Fruit fly (Drosophila melanogaster) whole organism, embryonic: ENCODE measurements around the gene Veneno.

Experiments used
- CG13624 ChIP-seq: fragments of 200-800 bp; sonication (Bioruptor generic); optimal IDR thresholded peaks from 2 replicates; lab custom pipeline; 2016; ENCODE audit warnings: missing biosample characterization, missing genetic modification characterization
- CG14710 ChIP-seq: fragments of 200-800 bp; sonication (Bioruptor generic); optimal IDR thresholded peaks from 3 replicates; lab custom pipeline; 2019; ENCODE audit warnings: missing biosample characterization, mild to moderate bottlenecking, missing genetic modification characterization, moderate library complexity
- CG1602 ChIP-seq: fragments of 200-800 bp; sonication (Bioruptor generic); optimal IDR thresholded peaks from 3 replicates; lab custom pipeline; 2016; ENCODE audit warnings: missing biosample characterization, missing genetic modification characterization
- CG16863 ChIP-seq: fragments of 200-800 bp; sonication (Bioruptor generic); optimal IDR thresholded peaks from 3 replicates; lab custom pipeline; 2016; ENCODE audit warnings: missing biosample characterization, missing genetic modification characterization
- CG17328 ChIP-seq: fragments of 200-800 bp; sonication (Bioruptor generic); IDR thresholded peaks from 2 replicates; pipeline ENCODE4 v1.3.6; 2022; ENCODE audit warnings: missing biosample characterization, missing genetic modification characterization
- CG17361 ChIP-seq: fragments of 200-800 bp; sonication (Bioruptor generic); IDR thresholded peaks from 3 replicates; pipeline ENCODE4 v1.3.6; 2022; ENCODE audit warnings: missing biosample characterization, missing genetic modification characterization
- CG18476 ChIP-seq: fragments of 200-800 bp; sonication (Bioruptor generic); optimal IDR thresholded peaks from 2 replicates; lab custom pipeline; 2016; ENCODE audit warnings: missing biosample characterization, mild to moderate bottlenecking, missing genetic modification characterization
- CG2199 ChIP-seq: fragments of 200-800 bp; sonication (Bioruptor generic); IDR thresholded peaks from 3 replicates; pipeline ENCODE4 v1.3.6; 2022; ENCODE audit warnings: missing biosample characterization, missing genetic modification characterization
- CG3065 ChIP-seq: fragments of 200-800 bp; sonication (Bioruptor generic); optimal IDR thresholded peaks from 2 replicates; lab custom pipeline; 2016; ENCODE audit warnings: missing biosample characterization, missing genetic modification characterization
- CG3163 ChIP-seq: fragments of 200-800 bp; sonication (Bioruptor generic); optimal IDR thresholded peaks from 3 replicates; lab custom pipeline; 2016; ENCODE audit warnings: missing biosample characterization, missing genetic modification characterization
- CG3407 ChIP-seq: fragments of 200-800 bp; sonication (Bioruptor generic); optimal IDR thresholded peaks from 2 replicates; lab custom pipeline; 2018; ENCODE audit warnings: missing biosample characterization, mild to moderate bottlenecking, missing genetic modification characterization
- CG3726 ChIP-seq: fragments of 200-800 bp; sonication (Bioruptor generic); IDR thresholded peaks from 3 replicates; pipeline ENCODE4, ENCODE4 v1.3.6; 2022; ENCODE audit warnings: missing biosample characterization, missing genetic modification characterization
- CG6272 ChIP-seq: fragments of 200-800 bp; sonication (Bioruptor generic); IDR thresholded peaks from 2 replicates; pipeline ENCODE4 v1.3.6; 2022; ENCODE audit warnings: missing biosample characterization, missing genetic modification characterization
- CG6765 ChIP-seq: fragments of 200-800 bp; sonication (Bioruptor generic); optimal IDR thresholded peaks from 3 replicates; lab custom pipeline; 2017; ENCODE audit warnings: missing biosample characterization, mild to moderate bottlenecking, missing genetic modification characterization
- CG8089 ChIP-seq: fragments of 200-800 bp; sonication (Bioruptor generic); optimal IDR thresholded peaks from 3 replicates; lab custom pipeline; 2016; ENCODE audit warnings: missing biosample characterization, missing genetic modification characterization
- CG8290 ChIP-seq, 3 experiments: fragments of 200-800 bp; sonication (Bioruptor generic); optimal IDR thresholded peaks; 2 replicates each; lab custom pipeline; 2016 to 2019; ENCODE audit warnings: missing biosample characterization in 3 of 3, missing genetic modification characterization in 3 of 3, mild to moderate bottlenecking in 2 of 3, moderate library complexity in 1 of 3
- Camta ChIP-seq: fragments of 200-800 bp; sonication (Bioruptor generic); optimal IDR thresholded peaks from 2 replicates; lab custom pipeline; 2016; ENCODE audit warnings: missing biosample characterization, missing genetic modification characterization
- CoRest ChIP-seq: fragments of 200-800 bp; sonication (Bioruptor generic); optimal IDR thresholded peaks from 3 replicates; lab custom pipeline; 2018; ENCODE audit warnings: missing biosample characterization, mild to moderate bottlenecking, missing genetic modification characterization, moderate library complexity
- Dll ChIP-seq: fragments of 200-800 bp; sonication (Bioruptor generic); IDR thresholded peaks from 4 replicates; pipeline ENCODE4 v1.3.6; 2022; ENCODE audit warnings: missing biosample characterization, missing genetic modification characterization; ENCODE audit not compliant: partially characterized antibody
- Dp ChIP-seq: fragments of 200-800 bp; sonication (Bioruptor generic); optimal IDR thresholded peaks from 2 replicates; lab custom pipeline; 2018; ENCODE audit warnings: missing biosample characterization, mild to moderate bottlenecking, missing genetic modification characterization, moderate library complexity
- Dref ChIP-seq: fragments of 200-800 bp; sonication (Bioruptor generic); IDR thresholded peaks from 2 replicates; pipeline ENCODE4 v1.3.6; 2022; ENCODE audit warnings: missing biosample characterization, missing genetic modification characterization
- HLH4C ChIP-seq: fragments of 200-800 bp; sonication (Bioruptor generic); IDR thresholded peaks from 3 replicates; pipeline ENCODE4 v1.3.6; 2022; ENCODE audit warnings: missing biosample characterization, missing genetic modification characterization; ENCODE audit not compliant: partially characterized antibody
- Hey ChIP-seq: fragments of 200-800 bp; sonication (Bioruptor generic); optimal IDR thresholded peaks from 3 replicates; lab custom pipeline; 2018; ENCODE audit warnings: missing biosample characterization, mild to moderate bottlenecking, missing genetic modification characterization
- NC2α ChIP-seq: fragments of 200-800 bp; sonication (Bioruptor generic); optimal IDR thresholded peaks from 2 replicates; lab custom pipeline; 2016; ENCODE audit warnings: missing biosample characterization, missing genetic modification characterization
- NFAT ChIP-seq: fragments of 200-800 bp; sonication (Bioruptor generic); IDR thresholded peaks from 2 replicates; pipeline ENCODE4 v1.3.6; 2022; ENCODE audit warnings: missing biosample characterization, missing genetic modification characterization
- Nf-YC ChIP-seq: fragments of 200-800 bp; optimal IDR thresholded peaks from 3 replicates; lab custom pipeline; 2019; ENCODE audit warnings: missing biosample characterization, mild to moderate bottlenecking, missing genetic modification characterization, moderate library complexity
- Rx ChIP-seq: fragments of 200-800 bp; sonication (Bioruptor generic); IDR thresholded peaks from 2 replicates; pipeline ENCODE4 v1.3.6; 2022; ENCODE audit warnings: missing biosample characterization, missing genetic modification characterization
- Stat92E ChIP-seq, 3 experiments: fragments of >200 bp in 2 of 3; fragments of 200-800 bp in 1 of 3; sonication (Bioruptor generic) in 1 of 3; optimal IDR thresholded peaks; 2 replicates each; lab custom pipeline; 2017 to 2019; ENCODE audit warnings: missing biosample characterization in 3 of 3, missing genetic modification characterization in 3 of 3, mild to moderate bottlenecking in 1 of 3, moderate library complexity in 1 of 3
- TFAM ChIP-seq: fragments of 200-800 bp; sonication (Bioruptor generic); optimal IDR thresholded peaks from 2 replicates; lab custom pipeline; 2017; ENCODE audit warnings: missing biosample characterization, missing genetic modification characterization, inconsistent platforms
- ara ChIP-seq: fragments of 200-800 bp; sonication (Bioruptor generic); IDR thresholded peaks from 2 replicates; pipeline ENCODE4 v1.3.6; 2022; ENCODE audit warnings: missing biosample characterization, missing genetic modification characterization
- chm ChIP-seq: fragments of 200-800 bp; sonication (Bioruptor generic); IDR thresholded peaks from 2 replicates; pipeline ENCODE4 v1.3.6; 2022; ENCODE audit warnings: missing biosample characterization, missing genetic modification characterization
- crol ChIP-seq: fragments of 200-800 bp; sonication (Bioruptor generic); IDR thresholded peaks from 2 replicates; pipeline ENCODE4 v1.3.6; 2022; ENCODE audit warnings: missing biosample characterization, missing genetic modification characterization
- dan ChIP-seq: fragments of 200-800 bp; sonication (Bioruptor generic); IDR thresholded peaks from 2 replicates; pipeline ENCODE4 v1.3.6; 2022; ENCODE audit warnings: missing biosample characterization, missing genetic modification characterization
- dmrt11E ChIP-seq: fragments of 200-800 bp; sonication (Bioruptor generic); optimal IDR thresholded peaks from 3 replicates; lab custom pipeline; 2018; ENCODE audit warnings: missing biosample characterization, mild to moderate bottlenecking, missing genetic modification characterization, moderate library complexity
- fd64A ChIP-seq: fragments of 200-800 bp; sonication (Bioruptor generic); optimal IDR thresholded peaks from 3 replicates; lab custom pipeline; 2018; ENCODE audit warnings: missing biosample characterization, mild to moderate bottlenecking, missing genetic modification characterization
- gsb-n ChIP-seq: fragments of 200-800 bp; sonication (Bioruptor generic); optimal IDR thresholded peaks from 3 replicates; lab custom pipeline; 2018; ENCODE audit warnings: missing biosample characterization, mild to moderate bottlenecking, missing genetic modification characterization
- kay ChIP-seq: fragments of 200-800 bp; sonication (Bioruptor generic); optimal IDR thresholded peaks from 2 replicates; lab custom pipeline; 2016; ENCODE audit warnings: missing biosample characterization, missing genetic modification characterization
- knrl ChIP-seq: fragments of 200-800 bp; sonication (Bioruptor generic); IDR thresholded peaks from 3 replicates; pipeline ENCODE4 v1.3.6; 2022; ENCODE audit warnings: missing biosample characterization, missing genetic modification characterization; ENCODE audit not compliant: partially characterized antibody
- lov ChIP-seq, 2 experiments: fragments of 200-800 bp in 1 of 2; fragments of >200 bp in 1 of 2; sonication (Bioruptor generic) in 1 of 2; IDR thresholded peaks in 1 of 2; optimal IDR thresholded peaks in 1 of 2; 2 replicates in 1 of 2; 3 replicates in 1 of 2; pipeline versions ENCODE4 v1.3.6 to Lab custom; 2017 to 2022; ENCODE audit warnings: missing biosample characterization in 1 of 2, missing genetic modification characterization in 1 of 2
- nerfin-1 ChIP-seq: fragments of 200-800 bp; sonication (Bioruptor generic); optimal IDR thresholded peaks from 3 replicates; lab custom pipeline; 2019; ENCODE audit warnings: missing biosample characterization, mild to moderate bottlenecking, missing genetic modification characterization, moderate library complexity
- pzg ChIP-seq: fragments of 200-800 bp; sonication (Bioruptor generic); optimal IDR thresholded peaks from 3 replicates; lab custom pipeline; 2018; ENCODE audit warnings: missing biosample characterization, mild to moderate bottlenecking, missing genetic modification characterization, moderate library complexity
- scrt ChIP-seq: fragments of 200-800 bp; sonication (Bioruptor generic); optimal IDR thresholded peaks from 2 replicates; lab custom pipeline; 2018; ENCODE audit warnings: missing biosample characterization, mild to moderate bottlenecking, missing genetic modification characterization, moderate library complexity
- shn ChIP-seq: fragments of 200-800 bp; sonication (Bioruptor generic); optimal IDR thresholded peaks from 3 replicates; lab custom pipeline; 2016; ENCODE audit warnings: missing biosample characterization, missing genetic modification characterization
- sisA ChIP-seq: fragments of 200-800 bp; sonication (Bioruptor generic); IDR thresholded peaks from 2 replicates; pipeline ENCODE4 v1.3.6; 2022; ENCODE audit warnings: missing biosample characterization, missing genetic modification characterization
- slp2 ChIP-seq: fragments of 200-800 bp; sonication (Bioruptor generic); optimal IDR thresholded peaks from 2 replicates; lab custom pipeline; 2016; ENCODE audit warnings: missing biosample characterization, missing genetic modification characterization
- stwl ChIP-seq: fragments of 200-800 bp; sonication (Bioruptor generic); optimal IDR thresholded peaks from 3 replicates; lab custom pipeline; 2018; ENCODE audit warnings: missing biosample characterization, mild to moderate bottlenecking, missing genetic modification characterization, moderate library complexity
- tin ChIP-seq: fragments of 200-800 bp; sonication (Bioruptor generic); optimal IDR thresholded peaks from 3 replicates; lab custom pipeline; 2016; ENCODE audit warnings: missing biosample characterization, missing genetic modification characterization
- trem ChIP-seq: fragments of 200-800 bp; optimal IDR thresholded peaks from 3 replicates; lab custom pipeline; 2019; ENCODE audit warnings: missing biosample characterization, mild to moderate bottlenecking, missing genetic modification characterization, moderate library complexity
- vnd ChIP-seq: fragments of 200-800 bp; sonication (Bioruptor generic); IDR thresholded peaks from 3 replicates; pipeline ENCODE4 v1.3.6; 2022; ENCODE audit warnings: missing biosample characterization, missing genetic modification characterization; ENCODE audit not compliant: partially characterized antibody

Gene Veneno

DNA sequence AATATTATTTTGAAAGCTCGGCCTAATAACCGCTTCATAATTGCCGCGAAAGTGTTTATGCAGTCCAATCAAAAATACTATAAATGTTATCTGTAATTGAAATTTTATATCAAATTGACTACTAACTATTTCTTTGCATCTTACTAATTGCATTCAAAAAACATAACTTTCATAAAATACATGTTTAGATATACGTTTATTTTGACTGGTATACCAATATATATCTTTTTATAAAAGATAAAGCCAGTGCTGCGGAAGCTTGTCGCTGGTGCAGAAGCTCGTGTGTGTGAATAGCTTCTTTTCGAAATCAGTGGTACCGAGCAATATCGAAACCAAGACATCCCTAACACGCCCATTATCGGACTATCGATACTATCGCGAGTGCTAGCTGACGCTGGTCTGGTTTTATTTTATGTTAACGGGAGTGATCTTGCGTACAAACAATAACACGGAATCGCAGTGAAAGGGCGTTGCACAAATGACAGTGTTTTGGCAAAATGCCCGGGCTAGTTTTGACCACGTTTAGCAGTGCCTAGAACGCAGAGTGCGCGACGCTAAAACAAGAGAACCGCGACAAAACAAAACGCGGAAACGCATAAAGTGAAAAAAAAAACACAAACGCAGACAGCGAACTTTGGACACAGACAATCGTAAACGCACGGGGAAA, 12.8 kb downstream of the Veneno start, which contains the start of gene Atg13 (continued):
- TF ChIP-seq tin (GFP tag; lab: Kevin White, UChicago) (peak; percentile 39), crol (GFP tag; lab: Robert Waterston, UW) (no peak), CG6765 (GFP tag; lab: Kevin White, UChicago) (no peak), CG13624 (no peak), shn (GFP tag; lab: Kevin White, UChicago) (no peak), Rx (GFP tag; lab: Robert Waterston, UW) (no peak), CG17361 (GFP tag; lab: Robert Waterston, UW) (peak; percentile 79), Dll (GFP tag; lab: Robert Waterston, UW) (peak; percentile 69), nerfin-1 (tag; lab: Kevin White, UChicago) (no peak), CG16863 (GFP tag; lab: Kevin White, UChicago) (no peak), ara (GFP tag; lab: Robert Waterston, UW) (no peak), Stat92E (GFP tag; optimal IDR thresholded peaks at IDR 0.05; lab: Kevin White, UChicago) (no peak), CoRest (peak; percentile 70), Nf-YC (peak; percentile 62), trem (peak; percentile 9), lov (optimal IDR thresholded peaks at IDR 0.05; lab: Kevin White, UChicago) (no peak), lov (GFP tag; IDR thresholded peaks at IDR 0.05; lab: Robert Waterston, UW) (no peak), Hey (tag; lab: Kevin White, UChicago) (no peak), CG3407 (GFP tag; lab: Kevin White, UChicago) (no peak), CG14710 (tag; lab: Kevin White, UChicago) (peak; percentile 81), dan (no peak), CG6272 (GFP tag; lab: Robert Waterston, UW) (no peak; the same call in 1 of the 2 replicates), slp2 (GFP tag; lab: Kevin White, UChicago) (no peak), TFAM (no peak), knrl (GFP tag; lab: Robert Waterston, UW) (peak; percentile 73), CG3163 (no peak), kay (GFP tag; lab: Kevin White, UChicago) (no peak), sisA (GFP tag; lab: Robert Waterston, UW) (no peak), scrt (GFP tag; lab: Kevin White, UChicago) (no peak), CG2199 (no peak), CG3065 (GFP tag; lab: Kevin White, UChicago) (peak; percentile 0), stwl (tag; lab: Kevin White, UChicago) (peak; percentile 25), CG3726 (GFP tag; lab: Robert Waterston, UW) (no peak), NFAT (GFP tag; lab: Robert Waterston, UW) (peak; percentile 51; the same call in 1 of the 2 replicates), Camta (GFP tag; lab: Kevin White, UChicago) (peak; percentile 5), chm (GFP tag; lab: Robert Waterston, UW) (peak; percentile 70; the same call in 1 of the 2 replicates), vnd (GFP tag; lab: Robert Waterston, UW) (peak; percentile 77), pzg (GFP tag; lab: Kevin White, UChicago) (peak; percentile 46), CG8089 (GFP tag; lab: Kevin White, UChicago) (no peak), Dp (peak; percentile 51), dmrt11E (tag; lab: Kevin White, UChicago) (peak; percentile 23), HLH4C (GFP tag; lab: Robert Waterston, UW) (peak; percentile 69), gsb-n (no peak), Dref (GFP tag; lab: Robert Waterston, UW) (peak; percentile 89), fd64A (no peak), CG17328 (GFP tag; lab: Robert Waterston, UW) (no peak), NC2α (GFP tag; lab: Kevin White, UChicago) (no peak), CG18476 (no peak), CG1602 (GFP tag; lab: Kevin White, UChicago) (peak; percentile 28), CG8290 (GFP tag; optimal IDR thresholded peaks at IDR 0.05; lab: Kevin White, UChicago) (peak; percentile 40), CG8290 (tag; optimal IDR thresholded peaks at IDR 0.05; lab: Kevin White, UChicago) (peak in 1 of 2 experiments; percentile 23)
